Worm (Caenorhabditis elegans): ENCODE results near the gene M03E7.2.
"Not testable (repeated sequence)": the region's sequence is repeated elsewhere in the genome, so short reads cannot be mapped to it uniquely, and the experiment has no call there.

Gene M03E7.2

ce11 chrV:5647359-5647758 is 30.0 kb downstream of the M03E7.2 start, which contains the start of gene C14C11.4:
Gene C14C11.4, plus strand, starts transcription at chrV:5647610.
- no peak for TF ChIP-seq dao-5 (tag; optimal IDR thresholded peaks at IDR 0.05)
- no peak for TF ChIP-seq W03F9.2 (tag; optimal IDR thresholded peaks at IDR 0.05)
- no peak for TF ChIP-seq him-1 (tag; optimal IDR thresholded peaks at IDR 0.05)

- TF ChIP-seq W03F9.2 (tag; optimal IDR thresholded peaks at IDR 0.05) (no peak), him-1 (tag; optimal IDR thresholded peaks at IDR 0.05) (no peak), dao-5 (tag; optimal IDR thresholded peaks at IDR 0.05) (no peak)
Measured at ce11 chrV:5651905-5652304, 34.5 kb downstream of the M03E7.2 start.

- TF ChIP-seq him-1 (tag; optimal IDR thresholded peaks at IDR 0.05) (no peak), dao-5 (tag; optimal IDR thresholded peaks at IDR 0.05) (no peak), W03F9.2 (tag; optimal IDR thresholded peaks at IDR 0.05) (no peak)
Measured at ce11 chrV:5653990-5654499, 36.6 kb downstream of the M03E7.2 start, which contains the start of gene hex-2. Gene hex-2, plus strand, starts transcription at chrV:5654449.

- TF ChIP-seq W03F9.2 (tag; optimal IDR thresholded peaks at IDR 0.05) (no peak), him-1 (tag; optimal IDR thresholded peaks at IDR 0.05) (no peak), dao-5 (tag; optimal IDR thresholded peaks at IDR 0.05) (no peak)
Measured at ce11 chrV:5660604-5661209, 43.3 kb downstream of the M03E7.2 start, which contains the start of the genes mut-14 and C14C11.2. Gene mut-14, minus strand, starts transcription at chrV:5660704. Gene C14C11.2, plus strand, starts transcription at chrV:5661159.

- TF ChIP-seq him-1, W03F9.2, dao-5 (tag; optimal IDR thresholded peaks at IDR 0.05): not testable (repeated sequence)
Measured at ce11 chrV:5663317-5663716, 45.9 kb downstream of the M03E7.2 start, which contains the start of gene C14C11.1. Gene C14C11.1, plus strand, starts transcription at chrV:5663617.

- TF ChIP-seq dao-5 (tag; optimal IDR thresholded peaks at IDR 0.05) (no peak), him-1 (tag; optimal IDR thresholded peaks at IDR 0.05) (no peak), W03F9.2 (tag; optimal IDR thresholded peaks at IDR 0.05) (no peak)
Measured at ce11 chrV:5666036-5666729, 48.8 kb downstream of the M03E7.2 start, which contains the start of gene C14C11.7. Gene C14C11.7, minus strand, starts transcription at chrV:5666086.

ce11 chrV:5667337-5667736 is 49.9 kb downstream of the M03E7.2 start:
- no peak for TF ChIP-seq dao-5 (tag; optimal IDR thresholded peaks at IDR 0.05)
- peak; percentile 18 for TF ChIP-seq W03F9.2 (tag; optimal IDR thresholded peaks at IDR 0.05)
- TF ChIP-seq him-1 (tag; optimal IDR thresholded peaks at IDR 0.05): no peak
